Worm (Caenorhabditis elegans) whole organism, mixed stage, embryonic: Measurements from ENCODE around the gene Y39B6A.1.

ENCODE experiments used
- blmp-1 ChIP-seq: fragments of 150-350 bp; optimal IDR thresholded peaks from 2 replicates; lab custom pipeline; 2014; ENCODE audit warnings: missing biosample characterization, missing genetic modification characterization
- ces-1 ChIP-seq: fragments of 150-350 bp; optimal IDR thresholded peaks from 2 replicates; lab custom pipeline; 2014; ENCODE audit warnings: missing biosample characterization, missing genetic modification reagents, missing genetic modification characterization
- elt-1 ChIP-seq: sonication (generic microtip); optimal IDR thresholded peaks from 2 replicates; lab custom pipeline; 2017; ENCODE audit warnings: missing genetic modification characterization, mild to moderate bottlenecking, missing compliant biosample characterization, antibody characterized with exemption, moderate library complexity, borderline replicate concordance; ENCODE audit not compliant: insufficient read depth
- lin-13 ChIP-seq: fragments of 150-350 bp; optimal IDR thresholded peaks from 2 replicates; lab custom pipeline; 2014; ENCODE audit warnings: missing biosample characterization, missing genetic modification characterization
- mab-5 ChIP-seq: fragments of 150-350 bp; optimal IDR thresholded peaks from 2 replicates; lab custom pipeline; 2014; ENCODE audit warnings: missing biosample characterization, missing genetic modification characterization
- mep-1 ChIP-seq: fragments of 150-350 bp; optimal IDR thresholded peaks from 2 replicates; lab custom pipeline; 2017; ENCODE audit warnings: missing biosample characterization, missing genetic modification reagents, missing genetic modification characterization, inconsistent platforms
- nhr-12 ChIP-seq: fragments of 150-350 bp; optimal IDR thresholded peaks from 2 replicates; lab custom pipeline; 2014; ENCODE audit warnings: missing biosample characterization, missing genetic modification characterization
- nhr-237 ChIP-seq: fragments of 150-350 bp; optimal IDR thresholded peaks from 2 replicates; lab custom pipeline; 2014; ENCODE audit warnings: missing biosample characterization, missing genetic modification characterization
- nhr-76 ChIP-seq: sonication (generic microtip); optimal IDR thresholded peaks from 2 replicates; lab custom pipeline; 2017; ENCODE audit warnings: missing biosample characterization, missing genetic modification characterization
- pha-4 ChIP-seq: fragments of 150-350 bp; optimal IDR thresholded peaks from 2 replicates; lab custom pipeline; 2018; ENCODE audit warnings: missing biosample characterization, missing genetic modification reagents, missing genetic modification characterization
- sptf-1 ChIP-seq: sonication (generic microtip); optimal IDR thresholded peaks from 2 replicates; lab custom pipeline; 2017; ENCODE audit warnings: mild to moderate bottlenecking, missing genetic modification characterization, moderate library complexity, missing compliant biosample characterization
- ztf-11 ChIP-seq: fragments of 150-350 bp; optimal IDR thresholded peaks from 2 replicates; lab custom pipeline; 2014; ENCODE audit warnings: missing biosample characterization, missing genetic modification characterization

ce11 chrV:19240129-19240528, 36.7 kb upstream of the Y39B6A.1 start, which contains the start of the genes fbxb-115 and fbxb-1:
- TF ChIP-seq mab-5 (tag; lab: Kevin White, UChicago) = no peak
- TF ChIP-seq nhr-76 = no peak
- no peak for TF ChIP-seq elt-1 (tag; lab: Kevin White, UChicago)
- TF ChIP-seq mep-1 (tag; lab: Kevin White, UChicago) = no peak
- TF ChIP-seq nhr-12 (tag; lab: Kevin White, UChicago) = no peak
- no peak for TF ChIP-seq blmp-1 (tag; lab: Kevin White, UChicago)
- no peak for TF ChIP-seq lin-13
- TF ChIP-seq sptf-1 (tag; lab: Kevin White, UChicago) = no peak
- no peak for TF ChIP-seq ces-1 (GFP tag; lab: Kevin White, UChicago)
- TF ChIP-seq pha-4 (tag; lab: Kevin White, UChicago) = no peak
- TF ChIP-seq ztf-11 (tag; lab: Kevin White, UChicago) = no peak
- TF ChIP-seq nhr-237 (tag; lab: Kevin White, UChicago) = no peak
